Worm (Caenorhabditis elegans) whole organism, mixed stage, embryonic: ENCODE measurements around the gene tyr-1.
A peak's percentile ranks its signal among the peaks of the same experiment; 100 is the strongest.

Experiments
- M03D4.4 ChIP-seq: sonication (generic microtip); optimal IDR thresholded peaks from 2 replicates; lab custom pipeline; 2017; ENCODE audit warnings: mild to moderate bottlenecking, missing genetic modification characterization, missing compliant biosample characterization
- bed-3 ChIP-seq: fragments of 200-800 bp; sonication (Bioruptor generic); optimal IDR thresholded peaks from 3 replicates; lab custom pipeline; 2018; ENCODE audit warnings: mild to moderate bottlenecking, missing genetic modification characterization, moderate library complexity, missing compliant biosample characterization
- blmp-1 ChIP-seq: fragments of 150-350 bp; optimal IDR thresholded peaks from 2 replicates; lab custom pipeline; 2014; ENCODE audit warnings: missing biosample characterization, missing genetic modification characterization
- ceh-39 ChIP-seq: fragments of 150-350 bp; optimal IDR thresholded peaks from 2 replicates; lab custom pipeline; 2014; ENCODE audit warnings: missing biosample characterization, missing genetic modification characterization
- ceh-43 ChIP-seq: fragments of 200-800 bp; sonication (Bioruptor generic); optimal IDR thresholded peaks from 2 replicates; lab custom pipeline; 2018; ENCODE audit warnings: mild to moderate bottlenecking, missing genetic modification characterization, moderate library complexity, missing compliant biosample characterization
- ceh-83 ChIP-seq: fragments of 200-800 bp; sonication (Bioruptor generic); optimal IDR thresholded peaks from 2 replicates; lab custom pipeline; 2018; ENCODE audit warnings: mild to moderate bottlenecking, missing genetic modification characterization, missing compliant biosample characterization
- ces-1 ChIP-seq: fragments of 150-350 bp; optimal IDR thresholded peaks from 2 replicates; lab custom pipeline; 2014; ENCODE audit warnings: missing biosample characterization, missing genetic modification reagents, missing genetic modification characterization
- cnd-1 ChIP-seq: fragments of 200-800 bp; sonication (Bioruptor generic); optimal IDR thresholded peaks from 2 replicates; lab custom pipeline; 2018; ENCODE audit warnings: mild to moderate bottlenecking, missing genetic modification characterization, missing compliant biosample characterization
- drap-1 ChIP-seq: fragments of 200-800 bp; sonication (Bioruptor generic); optimal IDR thresholded peaks from 3 replicates; lab custom pipeline; 2018; ENCODE audit warnings: mild to moderate bottlenecking, missing genetic modification characterization, missing compliant biosample characterization
- elt-1 ChIP-seq: sonication (generic microtip); optimal IDR thresholded peaks from 2 replicates; lab custom pipeline; 2017; ENCODE audit warnings: missing genetic modification characterization, mild to moderate bottlenecking, missing compliant biosample characterization, antibody characterized with exemption, moderate library complexity, borderline replicate concordance; ENCODE audit not compliant: insufficient read depth
- elt-3 ChIP-seq: fragments of 150-350 bp; optimal IDR thresholded peaks from 2 replicates; lab custom pipeline; 2014; ENCODE audit warnings: missing biosample characterization, missing genetic modification characterization
- flh-1 ChIP-seq: fragments of 200-800 bp; sonication (Bioruptor generic); optimal IDR thresholded peaks from 2 replicates; lab custom pipeline; 2018; ENCODE audit warnings: mild to moderate bottlenecking, missing genetic modification characterization, moderate library complexity, missing compliant biosample characterization
- ham-2 ChIP-seq: fragments of 200-800 bp; sonication (Bioruptor generic); optimal IDR thresholded peaks from 2 replicates; lab custom pipeline; 2018; ENCODE audit warnings: mild to moderate bottlenecking, missing genetic modification characterization, missing compliant biosample characterization
- hlh-1 ChIP-seq: fragments of 150-350 bp; optimal IDR thresholded peaks from 2 replicates; lab custom pipeline; 2014; ENCODE audit warnings: missing biosample characterization, missing genetic modification reagents, missing genetic modification characterization
- lin-13 ChIP-seq: fragments of 150-350 bp; optimal IDR thresholded peaks from 2 replicates; lab custom pipeline; 2014; ENCODE audit warnings: missing biosample characterization, missing genetic modification characterization
- lin-32 ChIP-seq: fragments of 200-800 bp; sonication (Bioruptor generic); optimal IDR thresholded peaks from 2 replicates; lab custom pipeline; 2018; ENCODE audit warnings: mild to moderate bottlenecking, missing genetic modification characterization, missing compliant biosample characterization
- lsy-2 ChIP-seq: fragments of 150-350 bp; optimal IDR thresholded peaks from 2 replicates; lab custom pipeline; 2014; ENCODE audit warnings: missing biosample characterization, missing genetic modification characterization
- mab-5 ChIP-seq: fragments of 150-350 bp; optimal IDR thresholded peaks from 2 replicates; lab custom pipeline; 2014; ENCODE audit warnings: missing biosample characterization, missing genetic modification characterization
- mep-1 ChIP-seq: fragments of 150-350 bp; optimal IDR thresholded peaks from 2 replicates; lab custom pipeline; 2017; ENCODE audit warnings: missing biosample characterization, missing genetic modification reagents, missing genetic modification characterization, inconsistent platforms
- mls-2 ChIP-seq: sonication (generic microtip); optimal IDR thresholded peaks from 2 replicates; lab custom pipeline; 2016; ENCODE audit warnings: mild to moderate bottlenecking, missing genetic modification characterization, moderate library complexity, missing compliant biosample characterization
- nhr-12 ChIP-seq: fragments of 150-350 bp; optimal IDR thresholded peaks from 2 replicates; lab custom pipeline; 2014; ENCODE audit warnings: missing biosample characterization, missing genetic modification characterization
- nhr-2 ChIP-seq: fragments of 150-350 bp; optimal IDR thresholded peaks from 2 replicates; lab custom pipeline; 2014; ENCODE audit warnings: missing biosample characterization, missing genetic modification characterization
- nhr-237 ChIP-seq: fragments of 150-350 bp; optimal IDR thresholded peaks from 2 replicates; lab custom pipeline; 2014; ENCODE audit warnings: missing biosample characterization, missing genetic modification characterization
- nhr-28 ChIP-seq: fragments of 150-350 bp; optimal IDR thresholded peaks from 2 replicates; lab custom pipeline; 2014; ENCODE audit warnings: missing biosample characterization, missing genetic modification characterization
- nhr-76 ChIP-seq: sonication (generic microtip); optimal IDR thresholded peaks from 2 replicates; lab custom pipeline; 2017; ENCODE audit warnings: missing biosample characterization, missing genetic modification characterization
- sem-2 ChIP-seq: fragments of 200-800 bp; sonication (Bioruptor generic); optimal IDR thresholded peaks from 2 replicates; lab custom pipeline; 2018; ENCODE audit warnings: mild to moderate bottlenecking, missing genetic modification characterization, missing compliant biosample characterization
- snpc-4 ChIP-seq: fragments of 150-350 bp; optimal IDR thresholded peaks from 2 replicates; lab custom pipeline; 2014; ENCODE audit warnings: missing biosample characterization, missing genetic modification characterization
- sptf-1 ChIP-seq: sonication (generic microtip); optimal IDR thresholded peaks from 2 replicates; lab custom pipeline; 2017; ENCODE audit warnings: mild to moderate bottlenecking, missing genetic modification characterization, moderate library complexity, missing compliant biosample characterization
- tbx-8 ChIP-seq: fragments of 200-800 bp; sonication (Bioruptor generic); optimal IDR thresholded peaks from 2 replicates; lab custom pipeline; 2018; ENCODE audit warnings: mild to moderate bottlenecking, missing genetic modification characterization, moderate library complexity, missing compliant biosample characterization
- unc-120 ChIP-seq: sonication (generic microtip); optimal IDR thresholded peaks from 2 replicates; lab custom pipeline; 2017; ENCODE audit warnings: missing genetic modification characterization, missing compliant biosample characterization; ENCODE audit not compliant: poor library complexity, severe bottlenecking
- unc-62 ChIP-seq: fragments of 150-350 bp; optimal IDR thresholded peaks from 2 replicates; lab custom pipeline; 2014; ENCODE audit warnings: missing biosample characterization, missing genetic modification reagents, missing genetic modification characterization
- zip-8 ChIP-seq: fragments of 150-350 bp; optimal IDR thresholded peaks from 2 replicates; lab custom pipeline; 2014; ENCODE audit warnings: missing biosample characterization, missing genetic modification characterization
- ztf-11 ChIP-seq: fragments of 150-350 bp; optimal IDR thresholded peaks from 2 replicates; lab custom pipeline; 2014; ENCODE audit warnings: missing biosample characterization, missing genetic modification characterization

The tyr-1 gene

DNA sequence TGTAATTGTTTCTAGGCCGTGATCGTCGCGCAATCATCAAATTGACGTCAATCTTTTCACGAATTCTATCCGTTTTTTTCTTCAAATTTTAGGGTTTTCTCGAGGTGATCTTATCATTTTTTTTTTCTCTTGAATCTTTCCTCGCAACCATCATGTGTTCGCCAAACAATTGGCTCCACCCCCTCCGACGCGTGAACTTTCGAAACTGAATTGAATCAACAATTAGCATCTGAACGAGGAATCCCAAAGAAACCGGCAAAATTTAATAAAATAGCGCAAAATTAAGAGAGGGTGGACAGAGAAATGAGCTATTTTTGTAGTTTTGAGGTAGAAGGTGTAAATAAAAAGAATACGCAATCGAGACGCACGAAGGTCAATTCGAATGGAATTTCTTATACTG, 805 bp upstream of the tyr-1 start:
- TF ChIP-seq nhr-12 (tag; lab: Kevin White, UChicago) (no peak), blmp-1 (tag; lab: Kevin White, UChicago) (no peak), ham-2 (GFP tag; lab: Kevin White, UChicago) (no peak), mab-5 (tag; lab: Kevin White, UChicago) (no peak)

DNA sequence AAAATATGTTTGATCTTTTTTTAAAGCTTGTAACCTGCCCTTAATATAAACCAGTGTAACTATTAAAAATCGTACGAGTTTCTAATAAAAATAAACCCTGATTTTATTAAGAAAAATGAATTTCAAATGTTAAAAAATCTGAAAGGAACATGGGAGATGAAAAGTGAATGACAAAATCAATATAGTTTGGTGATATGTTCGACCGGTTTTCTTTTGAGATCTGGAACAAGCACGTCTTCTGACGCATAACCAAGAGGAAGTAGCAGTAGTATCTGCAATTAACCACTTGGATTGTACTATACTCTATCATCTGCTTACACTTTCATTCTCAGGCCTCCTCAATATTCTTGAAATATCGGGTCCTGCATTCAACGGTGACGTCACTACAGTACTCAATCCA, 3.5 kb downstream of the tyr-1 start:
- TF ChIP-seq unc-62: no peak
- no peak for TF ChIP-seq nhr-237 (tag; lab: Kevin White, UChicago)
- TF ChIP-seq ces-1 (GFP tag; lab: Kevin White, UChicago): no peak
- TF ChIP-seq ztf-11 (tag; lab: Kevin White, UChicago): no peak
- TF ChIP-seq lin-13: no peak
- no peak for TF ChIP-seq mls-2 (tag; lab: Kevin White, UChicago)
- TF ChIP-seq nhr-28 (tag; lab: Kevin White, UChicago): no peak

DNA sequence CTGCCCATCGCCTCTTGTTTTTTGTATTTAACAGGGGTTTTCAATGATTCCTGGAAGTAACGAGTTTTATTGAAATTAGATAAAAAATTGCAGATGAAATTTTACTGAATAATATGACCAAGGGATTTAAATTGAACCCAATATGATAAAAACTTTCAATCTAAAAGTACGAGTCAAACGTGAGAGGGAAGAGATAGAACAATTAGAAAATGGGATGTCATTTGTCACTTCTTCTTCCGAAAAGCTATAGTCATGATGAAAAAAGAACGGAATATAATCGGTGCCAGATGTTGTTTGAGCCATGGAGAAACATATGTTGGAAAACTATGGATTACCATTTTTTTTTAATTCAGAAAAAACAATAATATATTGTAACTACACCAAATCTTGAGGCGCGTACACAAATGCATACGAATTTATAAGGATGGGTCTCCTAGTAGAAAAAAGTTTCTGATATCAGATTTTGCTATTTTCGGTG, 5.3 kb downstream of the tyr-1 start, which contains the start of gene sup-18:
Gene sup-18 (minus strand): TSS at position 51 of the 478 bp plus-strand sequence.
- TF ChIP-seq unc-120 (tag; lab: Kevin White, UChicago): no peak
- TF ChIP-seq drap-1 (GFP tag; lab: Kevin White, UChicago): no peak
- no peak for TF ChIP-seq nhr-237 (tag; lab: Kevin White, UChicago)
- TF ChIP-seq lsy-2: no peak
- TF ChIP-seq nhr-12 (tag; lab: Kevin White, UChicago): no peak
- TF ChIP-seq M03D4.4: no peak
- TF ChIP-seq flh-1 (GFP tag; lab: Kevin White, UChicago): no peak
- no peak for TF ChIP-seq ceh-39 (tag; lab: Kevin White, UChicago)
- TF ChIP-seq mab-5 (tag; lab: Kevin White, UChicago): no peak
- TF ChIP-seq hlh-1 (tag; lab: Kevin White, UChicago): no peak
- TF ChIP-seq, all 35 proteins: peak for 0

DNA sequence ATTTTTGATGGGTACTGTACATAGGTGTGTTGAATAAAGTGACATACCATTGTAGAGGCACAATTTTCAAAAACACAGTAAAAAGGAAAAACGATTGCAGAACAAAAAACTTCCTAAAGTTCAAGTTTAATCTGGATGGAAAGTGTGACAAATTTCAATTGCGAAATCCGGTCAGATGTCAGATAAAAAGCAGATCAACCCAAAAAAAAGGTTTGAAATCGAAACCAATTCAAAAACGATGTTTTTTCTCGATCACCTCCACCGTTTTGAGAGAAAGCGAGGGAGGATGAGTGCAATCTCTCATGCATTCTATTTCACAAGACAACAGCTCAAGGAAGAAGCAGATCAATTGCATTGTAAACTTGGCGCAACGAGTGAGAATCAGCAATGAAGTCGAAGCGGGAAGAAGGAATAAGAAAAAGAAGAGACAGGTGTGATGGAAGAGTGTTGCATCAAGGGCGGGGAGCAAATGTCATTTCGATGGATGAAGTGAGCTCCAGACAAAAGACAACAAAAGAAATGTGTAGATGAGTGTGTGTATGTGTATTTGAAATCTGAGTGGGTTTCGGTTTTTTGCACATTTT, 6.6 kb downstream of the tyr-1 start:
- TF ChIP-seq unc-62: peak; percentile 46
- TF ChIP-seq hlh-1 (tag; lab: Kevin White, UChicago): peak; percentile 75
- TF ChIP-seq ces-1 (GFP tag; lab: Kevin White, UChicago): no peak
- peak; percentile 57 for TF ChIP-seq unc-120 (tag; lab: Kevin White, UChicago)
- TF ChIP-seq, all 35 proteins: peak for 3

DNA sequence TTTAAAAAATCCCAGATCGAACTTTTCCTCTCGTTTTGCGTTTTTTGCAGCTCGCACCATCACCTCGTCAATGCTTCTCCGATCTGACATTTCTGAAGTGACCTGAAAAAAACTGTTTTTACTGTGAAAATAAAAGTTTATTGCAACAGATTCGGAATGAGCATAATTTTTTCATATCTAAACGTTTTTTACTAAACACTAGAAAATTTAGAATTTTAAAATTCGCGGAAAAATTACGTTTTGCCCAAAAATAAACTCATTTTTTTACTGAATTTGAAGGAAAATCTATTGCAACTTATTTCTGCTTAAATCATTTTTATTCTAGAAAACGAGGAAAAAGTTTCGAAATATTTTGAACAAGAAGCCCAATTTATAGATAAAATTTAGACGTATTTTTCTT, 9.3 kb downstream of the tyr-1 start, which contains the start of gene ZK688.9:
Gene ZK688.9 (minus strand): TSS at position 101 of the 400 bp plus-strand sequence.
- TF ChIP-seq ceh-43 (GFP tag; lab: Kevin White, UChicago) (no peak), mab-5 (tag; lab: Kevin White, UChicago) (no peak), unc-62 (no peak), ham-2 (GFP tag; lab: Kevin White, UChicago) (no peak), sem-2 (GFP tag; lab: Kevin White, UChicago) (no peak), bed-3 (GFP tag; lab: Kevin White, UChicago) (no peak), drap-1 (GFP tag; lab: Kevin White, UChicago) (no peak), M03D4.4 (no peak), ceh-83 (GFP tag; lab: Kevin White, UChicago) (no peak), tbx-8 (no peak), hlh-1 (tag; lab: Kevin White, UChicago) (no peak), blmp-1 (tag; lab: Kevin White, UChicago) (no peak), elt-3 (tag; lab: Kevin White, UChicago) (no peak), zip-8 (tag; lab: Kevin White, UChicago) (no peak), ceh-39 (tag; lab: Kevin White, UChicago) (no peak), sptf-1 (no peak), cnd-1 (tag; lab: Kevin White, UChicago) (no peak), elt-1 (tag; lab: Kevin White, UChicago) (no peak), unc-120 (tag; lab: Kevin White, UChicago) (no peak)

ce11 chrIII:7884863-7885262, 11.3 kb downstream of the tyr-1 start, which contains the start of gene ZK688.11:
Gene ZK688.11, minus strand, starts transcription at chrIII:7884963.
- TF ChIP-seq M03D4.4 (no peak), nhr-28 (tag; lab: Kevin White, UChicago) (no peak), sem-2 (GFP tag; lab: Kevin White, UChicago) (no peak), mep-1 (tag; lab: Kevin White, UChicago) (no peak), bed-3 (GFP tag; lab: Kevin White, UChicago) (no peak), lin-13 (no peak), lin-32 (GFP tag; lab: Kevin White, UChicago) (no peak), elt-1 (tag; lab: Kevin White, UChicago) (no peak), snpc-4 (tag; lab: Kevin White, UChicago) (no peak), sptf-1 (no peak), nhr-2 (tag; lab: Kevin White, UChicago) (no peak), nhr-76 (tag; lab: Kevin White, UChicago) (no peak), hlh-1 (tag; lab: Kevin White, UChicago) (no peak)
- TF ChIP-seq, all 35 proteins: peak for 0
